Fruit fly (Drosophila melanogaster) whole organism, prepupa: Measurements from ENCODE around the gene CG32280.

ENCODE experiments used
- CG31627 ChIP-seq: fragments of 200-800 bp; sonication (Bioruptor generic); optimal IDR thresholded peaks from 3 replicates; lab custom pipeline; 2016; ENCODE audit warnings: missing biosample characterization, missing genetic modification characterization
- CG32006 ChIP-seq: fragments of 200-800 bp; sonication (Bioruptor generic); optimal IDR thresholded peaks from 3 replicates; lab custom pipeline; 2017; ENCODE audit warnings: missing biosample characterization, mild to moderate bottlenecking, missing genetic modification characterization
- OdsH ChIP-seq: fragments of 200-800 bp; sonication (Bioruptor generic); optimal IDR thresholded peaks from 3 replicates; lab custom pipeline; 2016; ENCODE audit warnings: missing biosample characterization, missing genetic modification characterization
- fd85E ChIP-seq: fragments of 200-800 bp; sonication (Bioruptor generic); optimal IDR thresholded peaks from 3 replicates; lab custom pipeline; 2016; ENCODE audit warnings: missing biosample characterization, missing genetic modification characterization
- svp ChIP-seq: fragments of 200-800 bp; sonication (Bioruptor generic); peaks from one replicate; lab custom pipeline; 2016; ENCODE audit warnings: missing biosample characterization, missing genetic modification characterization

DNA sequence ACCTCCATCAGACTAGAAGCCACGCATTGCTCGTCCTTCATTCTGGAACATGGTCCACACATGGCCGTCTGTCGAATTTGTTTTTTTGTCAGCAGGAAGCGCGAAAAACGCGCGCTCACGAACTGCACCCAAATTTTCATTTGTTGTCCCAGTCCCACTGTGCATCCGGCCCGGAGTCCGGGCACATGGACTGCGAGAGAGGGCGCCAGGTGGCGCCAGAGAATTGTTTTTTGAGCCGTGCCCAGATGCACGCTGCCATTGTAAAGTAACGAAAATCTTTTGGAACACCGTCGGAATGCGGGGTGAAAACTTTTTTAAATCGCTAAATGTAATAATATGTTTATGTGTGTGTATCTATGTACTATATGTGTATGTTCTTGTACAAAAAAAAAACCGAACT lies 7.3 kb upstream of the CG32280 start:
- no peak for TF ChIP-seq OdsH (GFP tag; lab: Kevin White, UChicago)
- TF ChIP-seq svp (GFP tag; lab: Kevin White, UChicago), result no peak
- TF ChIP-seq fd85E (GFP tag; lab: Kevin White, UChicago), result no peak
- TF ChIP-seq CG31627 (GFP tag; lab: Kevin White, UChicago), result no peak
- no peak for TF ChIP-seq CG32006 (GFP tag; lab: Kevin White, UChicago)
